Worm (Caenorhabditis elegans): ENCODE results near the gene C16D2.3.

The C16D2.3 gene

DNA sequence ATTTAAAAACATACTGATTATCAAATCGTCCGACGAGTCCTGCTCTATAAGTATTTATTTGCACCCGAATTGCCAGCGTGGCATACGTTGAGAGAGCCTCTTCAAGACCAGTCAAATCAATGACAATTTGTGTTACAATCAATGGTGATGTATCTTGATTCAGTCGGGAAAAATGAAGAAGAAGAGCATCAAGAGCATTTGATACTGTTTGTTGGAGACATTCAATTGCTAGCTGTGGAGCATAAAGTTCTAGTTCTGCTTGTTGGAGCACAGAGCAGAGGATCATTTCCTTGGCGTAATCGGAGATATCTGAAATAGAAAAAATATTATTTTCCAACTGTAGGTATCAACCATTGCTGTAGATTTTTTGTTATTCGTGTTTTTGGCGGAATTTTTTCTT, 35.6 kb downstream of the C16D2.3 start:
- no peak for TF ChIP-seq crh-2 (tag; optimal IDR thresholded peaks at IDR 0.05)
- TF ChIP-seq alr-1 (tag; optimal IDR thresholded peaks at IDR 0.05), result no peak
- TF ChIP-seq blmp-1 (tag; optimal IDR thresholded peaks at IDR 0.05; ENCODE audit: insufficient read depth), result no peak
- no peak for TF ChIP-seq Y55F3AM.14 (GFP tag; optimal IDR thresholded peaks at IDR 0.05)
- TF ChIP-seq mab-5 (tag; optimal IDR thresholded peaks at IDR 0.05), result no peak
- TF ChIP-seq fos-1 (tag; optimal IDR thresholded peaks at IDR 0.05), result no peak
- no peak for TF ChIP-seq ztf-1 (GFP tag; conservative IDR thresholded peaks at IDR 0.05)
- TF ChIP-seq gmeb-1 (tag; optimal IDR thresholded peaks at IDR 0.05), result no peak
- no peak for TF ChIP-seq nhr-129 (tag; optimal IDR thresholded peaks at IDR 0.05)
- TF ChIP-seq sma-3 (GFP tag; optimal IDR thresholded peaks at IDR 0.05), result no peak
- no peak for TF ChIP-seq F13H6.1 (tag; optimal IDR thresholded peaks at IDR 0.05)
- no peak for TF ChIP-seq nhr-10 (tag; optimal IDR thresholded peaks at IDR 0.05)
- no peak for TF ChIP-seq sem-4 (tag; optimal IDR thresholded peaks at IDR 0.05)
- no peak for TF ChIP-seq unc-62 (GFP tag; optimal IDR thresholded peaks at IDR 0.05)
- no peak for TF ChIP-seq ztf-11 (tag; optimal IDR thresholded peaks at IDR 0.05)

DNA sequence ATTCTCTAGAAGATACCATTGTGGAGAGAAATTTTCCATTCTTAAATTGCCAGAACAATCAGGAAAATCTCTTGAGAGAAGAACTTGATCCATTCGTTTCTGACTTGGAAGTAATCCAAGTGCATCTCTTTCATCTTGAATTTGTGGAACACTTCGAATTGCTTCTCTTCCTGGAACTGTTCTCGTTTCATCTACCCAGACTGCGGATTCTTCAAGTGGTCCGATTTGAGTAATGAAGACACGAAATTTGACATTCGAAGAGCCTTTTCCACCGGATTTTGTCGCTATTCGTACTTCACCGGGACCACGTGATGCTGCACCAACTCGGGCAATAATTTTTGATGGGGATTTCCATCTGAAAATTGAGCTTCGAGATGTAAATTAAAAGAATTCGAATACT, 38.6 kb downstream of the C16D2.3 start:
- TF ChIP-seq nhr-21 (tag; optimal IDR thresholded peaks at IDR 0.05) (no peak), alr-1 (tag; optimal IDR thresholded peaks at IDR 0.05) (no peak), nhr-11 (tag; optimal IDR thresholded peaks at IDR 0.05) (no peak), nhr-12 (tag; optimal IDR thresholded peaks at IDR 0.05) (no peak), lin-39 (tag; optimal IDR thresholded peaks at IDR 0.05) (no peak), unc-55 (GFP tag; optimal IDR thresholded peaks at IDR 0.05) (no peak)

DNA sequence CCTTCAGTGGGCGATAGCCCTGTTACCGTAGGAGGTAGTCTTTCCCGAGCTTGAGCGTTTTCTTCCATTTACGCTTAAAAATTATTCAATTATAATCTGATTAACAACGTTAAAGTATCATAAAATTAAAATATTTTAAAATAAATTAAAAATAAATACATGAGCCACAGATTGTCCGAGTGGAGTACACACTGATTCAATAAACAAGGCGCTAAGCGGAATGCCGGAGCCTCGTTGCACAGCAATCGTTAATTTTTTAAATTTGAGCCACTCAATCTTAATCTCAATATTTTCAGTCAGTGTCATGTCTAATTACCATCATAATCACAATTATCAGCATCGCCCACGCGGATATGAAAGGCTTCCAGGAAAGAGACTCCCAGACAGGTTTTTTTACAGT, 39.2 kb downstream of the C16D2.3 start, which contains the start of the genes sec-5 and pir-1:
TSS of gene sec-5 (minus strand) at position 73 of the 400 bp plus-strand sequence.
TSS of gene pir-1 (plus strand) at position 221 of the 400 bp plus-strand sequence.
- TF ChIP-seq lsy-2 (tag; optimal IDR thresholded peaks at IDR 0.05) (peak; percentile 18 to 71), nhr-77 (tag; optimal IDR thresholded peaks at IDR 0.05) (no peak), lin-11 (tag; optimal IDR thresholded peaks at IDR 0.05) (no peak), ama-1 (optimal IDR thresholded peaks at IDR 0.05) (no peak), egl-27 (tag; optimal IDR thresholded peaks at IDR 0.05) (no peak), lin-39 (tag; optimal IDR thresholded peaks at IDR 0.05) (no peak), gmeb-1 (tag; optimal IDR thresholded peaks at IDR 0.05) (peak; percentile 41), sma-9 (GFP tag; optimal IDR thresholded peaks at IDR 0.05) (peak; percentile 5), sma-9 (tag; optimal IDR thresholded peaks at IDR 0.05) (no peak), R02D3.7 (tag; optimal IDR thresholded peaks at IDR 0.05) (no peak), lin-13 (GFP tag; optimal IDR thresholded peaks at IDR 0.05) (no peak), fos-1 (tag; optimal IDR thresholded peaks at IDR 0.05) (peak; percentile 33), crh-2 (tag; optimal IDR thresholded peaks at IDR 0.05) (no peak), Y55F3AM.14 (GFP tag; optimal IDR thresholded peaks at IDR 0.05) (no peak), nhr-21 (tag; optimal IDR thresholded peaks at IDR 0.05) (no peak), F13H6.1 (tag; optimal IDR thresholded peaks at IDR 0.05) (no peak), mbf-1 (tag; optimal IDR thresholded peaks at IDR 0.05) (no peak), C34F6.9 (tag; optimal IDR thresholded peaks at IDR 0.05) (peak; percentile 53), ztf-4 (tag; optimal IDR thresholded peaks at IDR 0.05) (no peak), nhr-6 (tag; optimal IDR thresholded peaks at IDR 0.05) (no peak), ceh-82 (tag; optimal IDR thresholded peaks at IDR 0.05) (no peak), ceh-16 (tag; optimal IDR thresholded peaks at IDR 0.05) (no peak), alr-1 (tag; optimal IDR thresholded peaks at IDR 0.05) (no peak), mdl-1 (tag; optimal IDR thresholded peaks at IDR 0.05) (no peak), ZK546.5 (tag; optimal IDR thresholded peaks at IDR 0.05) (no peak), dmd-4 (tag; optimal IDR thresholded peaks at IDR 0.05) (no peak), unc-62 (GFP tag; optimal IDR thresholded peaks at IDR 0.05) (no peak), nhr-10 (tag; optimal IDR thresholded peaks at IDR 0.05) (no peak), nhr-25 (tag; optimal IDR thresholded peaks at IDR 0.05) (peak; percentile 35), ztf-11 (tag; optimal IDR thresholded peaks at IDR 0.05) (no peak), elt-3 (tag; optimal IDR thresholded peaks at IDR 0.05) (no peak), unc-55 (GFP tag; optimal IDR thresholded peaks at IDR 0.05) (peak; percentile 72), mab-5 (tag; optimal IDR thresholded peaks at IDR 0.05) (no peak), unc-39 (tag; optimal IDR thresholded peaks at IDR 0.05) (no peak), aly-2 (tag; optimal IDR thresholded peaks at IDR 0.05) (no peak)
